Worm (Caenorhabditis elegans) whole organism, L1 larva: Measurements from ENCODE around the gene F41G3.6.

Experiments used
- egl-27 ChIP-seq, 2 experiments: fragments of 150-350 bp in 1 of 2; sonication (generic microtip); optimal IDR thresholded peaks; 3 replicates each; lab custom pipeline; 2017 to 2018; ENCODE audit warnings: missing biosample characterization in 2 of 2, missing genetic modification characterization in 2 of 2, missing genetic modification reagents in 2 of 2
- mdl-1 ChIP-seq, 2 experiments: fragments of 150-350 bp; optimal IDR thresholded peaks; 2 replicates each; lab custom pipeline; 2014 to 2017; ENCODE audit warnings: missing biosample characterization in 2 of 2, missing genetic modification characterization in 2 of 2, inconsistent platforms in 1 of 2
- nhr-237 ChIP-seq: fragments of 150-350 bp; optimal IDR thresholded peaks from 2 replicates; lab custom pipeline; 2014; ENCODE audit warnings: missing biosample characterization, missing genetic modification characterization
- rnt-1 ChIP-seq: sonication (generic microtip); optimal IDR thresholded peaks from 2 replicates; lab custom pipeline; 2016; ENCODE audit warnings: mild to moderate bottlenecking, missing genetic modification characterization, moderate library complexity, missing compliant biosample characterization
- tbx-2 ChIP-seq: sonication (generic microtip); optimal IDR thresholded peaks from 2 replicates; lab custom pipeline; 2016; ENCODE audit warnings: missing genetic modification characterization, missing compliant biosample characterization

DNA sequence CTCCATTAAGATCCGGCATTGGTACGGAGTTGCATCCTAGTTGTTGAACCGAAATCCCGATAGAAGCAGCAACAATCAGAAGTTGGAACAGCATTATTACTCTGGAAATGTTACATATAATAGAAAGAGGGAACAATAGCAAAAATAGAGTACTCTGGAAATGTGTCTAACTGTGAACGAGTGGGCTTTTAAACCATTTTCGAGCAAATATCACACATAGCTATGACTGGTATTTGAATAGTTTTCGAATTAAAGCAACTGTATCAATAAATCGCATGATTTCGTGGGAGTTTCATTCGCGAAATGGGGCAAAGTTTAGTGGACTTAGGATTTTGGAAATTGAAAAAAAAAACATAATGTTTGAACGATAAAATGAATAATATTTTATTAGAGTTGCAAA lies 6.7 kb downstream of the F41G3.6 start, which contains the start of gene F41G3.10:
- TF ChIP-seq egl-27 (tag; optimal IDR thresholded peaks at IDR 0.05; lab: Kevin White, UChicago) (no peak), mdl-1 (tag; optimal IDR thresholded peaks at IDR 0.05; lab: Kevin White, UChicago) (no peak), tbx-2 (tag; lab: Kevin White, UChicago) (no peak), nhr-237 (tag; lab: Kevin White, UChicago) (no peak), rnt-1 (no peak)
